Worm (Caenorhabditis elegans) whole organism, L1 larva: ENCODE measurements around the gene hex-2.

Source experiments
- C34B4.2 ChIP-seq: sonication (generic microtip); optimal IDR thresholded peaks from 2 replicates; lab custom pipeline; 2017; ENCODE audit warnings: mild to moderate bottlenecking, missing genetic modification characterization, missing compliant biosample characterization
- F16B12.6 ChIP-seq: fragments of 150-350 bp; optimal IDR thresholded peaks from 2 replicates; lab custom pipeline; 2014; ENCODE audit warnings: missing biosample characterization, missing genetic modification characterization
- Y116A8C.19 ChIP-seq: sonication (generic microtip); optimal IDR thresholded peaks from 2 replicates; lab custom pipeline; 2016; ENCODE audit warnings: missing compliant biosample characterization, missing genetic modification characterization, borderline replicate concordance
- aly-2 ChIP-seq: fragments of 150-350 bp; optimal IDR thresholded peaks from 2 replicates; lab custom pipeline; 2014; ENCODE audit warnings: missing biosample characterization, missing genetic modification characterization
- ama-1 ChIP-seq: fragments of 150-350 bp; optimal IDR thresholded peaks from 2 replicates; lab custom pipeline; 2014
- blmp-1 ChIP-seq: fragments of 150-350 bp; optimal IDR thresholded peaks from 2 replicates; lab custom pipeline; 2014; ENCODE audit warnings: missing biosample characterization, missing genetic modification characterization
- ceh-8 ChIP-seq: fragments of 200-800 bp; sonication (Bioruptor generic); optimal IDR thresholded peaks from 2 replicates; lab custom pipeline; 2018; ENCODE audit warnings: mild to moderate bottlenecking, missing genetic modification characterization, moderate library complexity, missing compliant biosample characterization
- ceh-82 ChIP-seq, 3 experiments: fragments of 150-350 bp in 1 of 3; sonication (generic microtip) in 2 of 3; optimal IDR thresholded peaks; 2 replicates each; lab custom pipeline; 2014 to 2017; ENCODE audit warnings: missing biosample characterization in 3 of 3, missing genetic modification characterization in 3 of 3
- ces-1 ChIP-seq: fragments of 150-350 bp; optimal IDR thresholded peaks from 2 replicates; lab custom pipeline; 2014; ENCODE audit warnings: missing biosample characterization, missing genetic modification reagents, missing genetic modification characterization
- efl-1 ChIP-seq, 4 experiments: fragments of 150-350 bp; optimal IDR thresholded peaks in 3 of 4; peaks in 1 of 4; 1 replicate in 1 of 4; 2 replicates in 3 of 4; lab custom pipeline; 2014; ENCODE audit warnings: missing biosample characterization in 2 of 4, missing genetic modification characterization in 2 of 4, missing genetic modification reagents in 2 of 4
- efl-3 ChIP-seq: fragments of 200-800 bp; sonication (Bioruptor generic); optimal IDR thresholded peaks from 2 replicates; lab custom pipeline; 2018; ENCODE audit warnings: mild to moderate bottlenecking, missing genetic modification characterization, missing compliant biosample characterization
- egl-13 ChIP-seq: sonication (generic microtip); optimal IDR thresholded peaks from 2 replicates; lab custom pipeline; 2016; ENCODE audit warnings: missing genotype, missing genetic modification reagents, missing genetic modification characterization, missing compliant biosample characterization
- elt-2 ChIP-seq: sonication (generic microtip); optimal IDR thresholded peaks from 2 replicates; lab custom pipeline; 2016; ENCODE audit warnings: missing genetic modification characterization, mild to moderate bottlenecking, inconsistent platforms, missing compliant biosample characterization, missing genetic modification reagents
- elt-3 ChIP-seq, 6 experiments: fragments of 150-350 bp in 1 of 6; sonication (generic microtip); optimal IDR thresholded peaks; 2 replicates each; lab custom pipeline; 2017 to 2018; ENCODE audit warnings: missing biosample characterization in 6 of 6, missing genetic modification characterization in 6 of 6, inconsistent platforms in 1 of 6
- ets-5 ChIP-seq: fragments of 200-800 bp; sonication (Bioruptor generic); IDR thresholded peaks from 2 replicates; pipeline ENCODE4 v1.3.6; 2022; ENCODE audit warnings: missing genetic modification characterization, missing compliant biosample characterization
- fkh-10 ChIP-seq: sonication (generic microtip); optimal IDR thresholded peaks from 2 replicates; lab custom pipeline; 2017; ENCODE audit warnings: missing biosample characterization, missing genetic modification reagents, missing genetic modification characterization
- fkh-4 ChIP-seq: sonication (generic microtip); optimal IDR thresholded peaks from 2 replicates; lab custom pipeline; 2016; ENCODE audit warnings: missing compliant biosample characterization, missing genetic modification characterization, borderline replicate concordance
- fkh-8 ChIP-seq: sonication (generic microtip); optimal IDR thresholded peaks from 2 replicates; lab custom pipeline; 2016; ENCODE audit warnings: mild to moderate bottlenecking, missing genetic modification characterization, missing compliant biosample characterization
- hlh-17 ChIP-seq: fragments of 200-800 bp; sonication (Bioruptor generic); optimal IDR thresholded peaks from 2 replicates; lab custom pipeline; 2018; ENCODE audit warnings: missing genetic modification characterization, mild to moderate bottlenecking, missing compliant biosample characterization, moderate library complexity, borderline replicate concordance
- hpl-2 ChIP-seq: fragments of 150-350 bp; optimal IDR thresholded peaks from 2 replicates; lab custom pipeline; 2014; ENCODE audit warnings: missing biosample characterization, missing genetic modification reagents, missing genetic modification characterization
- isw-1 ChIP-seq: fragments of 200-800 bp; sonication (Bioruptor generic); IDR thresholded peaks from 2 replicates; pipeline ENCODE4 v1.3.6; 2022; ENCODE audit warnings: missing genetic modification characterization, missing compliant biosample characterization
- lir-3 ChIP-seq: sonication (generic microtip); optimal IDR thresholded peaks from 2 replicates; lab custom pipeline; 2016; ENCODE audit warnings: mild to moderate bottlenecking, missing genetic modification characterization, moderate library complexity, missing compliant biosample characterization; ENCODE audit not compliant: poor library complexity
- mab-9 ChIP-seq: fragments of 200-800 bp; sonication (Bioruptor generic); IDR thresholded peaks from 2 replicates; pipeline ENCODE4 v1.3.6; 2022; ENCODE audit warnings: missing genetic modification reagents, missing genetic modification characterization, missing compliant biosample characterization
- mef-2 ChIP-seq: fragments of 150-350 bp; optimal IDR thresholded peaks from 2 replicates; lab custom pipeline; 2014; ENCODE audit warnings: missing biosample characterization, missing genetic modification characterization
- nhr-11 ChIP-seq: fragments of 150-350 bp; optimal IDR thresholded peaks from 2 replicates; lab custom pipeline; 2014; ENCODE audit warnings: missing biosample characterization, missing genetic modification characterization
- nhr-12 ChIP-seq: sonication (generic microtip); optimal IDR thresholded peaks from 2 replicates; lab custom pipeline; 2017; ENCODE audit warnings: missing biosample characterization, missing genetic modification characterization
- nhr-20 ChIP-seq: sonication (generic microtip); optimal IDR thresholded peaks from 2 replicates; lab custom pipeline; 2016; ENCODE audit warnings: mild to moderate bottlenecking, missing genetic modification characterization, missing compliant biosample characterization
- nhr-77 ChIP-seq: fragments of 150-350 bp; optimal IDR thresholded peaks from 2 replicates; lab custom pipeline; 2014; ENCODE audit warnings: missing biosample characterization, missing genetic modification characterization
- nhr-85 ChIP-seq: sonication (generic microtip); peaks from one replicate; lab custom pipeline; 2016; ENCODE audit warnings: missing genetic modification characterization, inconsistent platforms, missing compliant biosample characterization
- pag-3 ChIP-seq: sonication (generic microtip); optimal IDR thresholded peaks from 2 replicates; lab custom pipeline; 2017; ENCODE audit warnings: missing genetic modification characterization, mild to moderate bottlenecking, missing compliant biosample characterization, antibody characterized with exemption, borderline replicate concordance; ENCODE audit not compliant: insufficient read depth
- pax-3 ChIP-seq: fragments of 200-800 bp; sonication (Bioruptor generic); optimal IDR thresholded peaks from 2 replicates; lab custom pipeline; 2018; ENCODE audit warnings: mild to moderate bottlenecking, missing genetic modification characterization, moderate library complexity, missing compliant biosample characterization
- snpc-4 ChIP-seq: fragments of 150-350 bp; optimal IDR thresholded peaks from 2 replicates; lab custom pipeline; 2014; ENCODE audit warnings: missing biosample characterization, missing genetic modification characterization
- snu-23 ChIP-seq: sonication (generic microtip); optimal IDR thresholded peaks from 2 replicates; lab custom pipeline; 2016; ENCODE audit warnings: missing genetic modification characterization, missing compliant biosample characterization
- sox-4 ChIP-seq: sonication (generic microtip); optimal IDR thresholded peaks from 2 replicates; lab custom pipeline; 2016; ENCODE audit warnings: missing genetic modification characterization, missing compliant biosample characterization
- sptf-1 ChIP-seq: fragments of 150-350 bp; optimal IDR thresholded peaks from 2 replicates; lab custom pipeline; 2014; ENCODE audit warnings: missing biosample characterization, missing genetic modification characterization
- sup-37 ChIP-seq: fragments of 200-800 bp; sonication (Bioruptor generic); optimal IDR thresholded peaks from 2 replicates; lab custom pipeline; 2018; ENCODE audit warnings: mild to moderate bottlenecking, missing genetic modification characterization, missing compliant biosample characterization
- swsn-7 ChIP-seq: sonication (generic microtip); optimal IDR thresholded peaks from 2 replicates; lab custom pipeline; 2016; ENCODE audit warnings: missing genetic modification characterization, missing compliant biosample characterization
- tbx-2 ChIP-seq: sonication (generic microtip); optimal IDR thresholded peaks from 2 replicates; lab custom pipeline; 2016; ENCODE audit warnings: missing genetic modification characterization, missing compliant biosample characterization
- tlp-1 ChIP-seq: fragments of 150-350 bp; optimal IDR thresholded peaks from 2 replicates; lab custom pipeline; 2014; ENCODE audit warnings: missing biosample characterization, missing genetic modification characterization
- unc-30 ChIP-seq: sonication (generic microtip); optimal IDR thresholded peaks from 2 replicates; lab custom pipeline; 2017; ENCODE audit warnings: missing biosample characterization, missing genetic modification characterization
- unc-62 ChIP-seq: fragments of 150-350 bp; optimal IDR thresholded peaks from 2 replicates; lab custom pipeline; 2014; ENCODE audit warnings: missing biosample characterization, missing genetic modification reagents, missing genetic modification characterization
- zip-4 ChIP-seq: fragments of 200-800 bp; sonication (Bioruptor generic); optimal IDR thresholded peaks from 2 replicates; lab custom pipeline; 2018; ENCODE audit warnings: mild to moderate bottlenecking, missing genetic modification characterization, moderate library complexity, missing compliant biosample characterization
- ztf-11 ChIP-seq, 2 experiments: sonication (generic microtip); optimal IDR thresholded peaks; 2 replicates each; lab custom pipeline; 2016 to 2017; ENCODE audit warnings: missing genetic modification characterization in 2 of 2, missing biosample characterization in 1 of 2, missing compliant biosample characterization in 1 of 2

The hex-2 gene

DNA sequence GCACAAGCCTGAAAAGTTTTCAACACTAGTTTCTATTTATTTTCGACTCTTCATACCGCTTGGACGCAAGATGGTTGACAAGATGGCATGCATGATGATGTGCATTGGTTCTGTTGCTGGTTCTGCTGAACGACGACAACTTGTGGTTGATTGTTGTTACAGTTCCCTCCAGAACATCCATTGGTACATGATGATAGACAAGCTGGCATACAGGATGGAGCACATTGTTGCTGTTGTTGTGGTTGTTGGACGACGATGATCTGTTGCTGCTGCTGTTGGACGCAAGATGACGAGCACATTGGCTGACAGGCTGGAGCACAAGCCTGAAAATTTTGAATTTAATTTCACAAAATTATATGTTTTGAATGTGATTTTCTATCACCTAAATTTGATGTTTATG lies 18.0 kb downstream of the hex-2 start:
- TF ChIP-seq swsn-7 (no peak), efl-1 (optimal IDR thresholded peaks at IDR 0.05; lab: Kevin White, UChicago) (no peak), efl-1 (GFP tag; optimal IDR thresholded peaks at IDR 0.05 in 1 of 2; lab: Kevin White, UChicago) (peak in 1 of 2 experiments; percentile 91), ztf-11 (tag; optimal IDR thresholded peaks at IDR 0.05; lab: Kevin White, UChicago) (no peak), F16B12.6 (no peak), sox-4 (tag; lab: Kevin White, UChicago) (no peak)

DNA sequence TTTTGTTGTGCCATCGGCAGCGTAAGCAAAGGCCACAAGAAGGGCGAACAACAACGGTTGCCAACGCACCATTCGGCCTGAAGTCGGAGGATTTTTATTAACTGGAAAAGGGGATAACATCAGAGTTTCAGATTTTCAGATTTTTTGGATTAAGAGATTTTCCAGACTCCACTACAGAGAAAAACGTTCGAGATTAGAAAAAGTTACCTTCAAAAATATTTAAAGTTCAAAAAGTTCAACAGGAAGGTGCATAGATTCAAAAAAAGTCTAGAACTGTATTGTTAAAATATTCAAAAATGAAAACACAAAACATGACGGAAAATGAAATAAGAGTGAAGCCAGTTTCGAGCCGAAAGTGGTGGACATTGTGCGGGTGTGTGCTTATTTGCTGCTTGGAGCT lies 21.8 kb downstream of the hex-2 start, which contains the start of gene pqn-13:
TSS of gene pqn-13 (minus strand) at position 101 of the 400 bp plus-strand sequence.
- no peak for TF ChIP-seq Y116A8C.19 (tag; lab: Kevin White, UChicago)
- TF ChIP-seq nhr-85 (tag; lab: Kevin White, UChicago) = peak; percentile 8

DNA sequence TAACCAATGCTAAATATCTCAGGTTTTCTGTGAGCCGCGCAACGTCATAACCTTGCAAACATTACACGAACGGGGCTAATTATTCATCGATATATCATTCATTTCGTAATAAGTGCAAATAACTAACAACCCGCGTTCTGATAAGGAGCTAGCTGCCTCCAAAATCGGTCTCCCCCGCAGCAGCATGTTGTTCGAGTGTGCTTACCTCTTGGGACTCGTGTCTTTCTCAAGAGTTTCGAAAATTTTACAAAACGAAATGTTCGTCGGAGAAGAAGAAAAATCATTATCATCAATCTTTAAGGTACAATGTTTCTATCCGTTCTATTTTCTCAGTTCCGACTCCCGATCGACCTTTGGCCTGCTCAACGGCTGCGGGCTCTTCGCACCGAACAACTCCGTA lies 23.7 kb downstream of the hex-2 start:
- no peak for TF ChIP-seq efl-1 (optimal IDR thresholded peaks at IDR 0.05; lab: Kevin White, UChicago)
- peak in 1 of 2 experiments; percentile 68 for TF ChIP-seq efl-1 (GFP tag; optimal IDR thresholded peaks at IDR 0.05 in 1 of 2; lab: Kevin White, UChicago)
- TF ChIP-seq elt-3 (tag; optimal IDR thresholded peaks at IDR 0.05; lab: Kevin White, UChicago) = no peak
- no peak for TF ChIP-seq fkh-10 (GFP tag; lab: Kevin White, UChicago)

DNA sequence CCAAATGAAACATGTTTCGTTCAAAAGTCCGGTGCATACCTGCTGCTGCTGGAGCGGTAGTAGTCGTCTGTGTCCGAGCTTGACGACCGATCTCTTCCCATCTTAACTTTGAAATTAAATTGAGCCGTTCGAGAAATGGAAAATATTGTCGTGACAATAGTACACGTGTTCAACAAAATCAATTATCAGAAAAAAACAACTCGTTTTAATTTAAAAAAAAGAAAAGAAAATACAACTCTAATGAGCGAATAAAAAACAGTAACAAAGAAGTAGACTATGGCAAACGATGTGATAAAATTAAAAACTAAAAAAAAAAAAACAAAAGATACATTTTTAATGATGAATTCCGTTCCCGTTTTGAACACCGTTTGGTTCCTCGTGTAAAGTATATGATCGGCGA lies 28.3 kb downstream of the hex-2 start, which contains the start of gene prp-39:
TSS of gene prp-39 (minus strand) at position 101 of the 400 bp plus-strand sequence.
- TF ChIP-seq efl-1 (optimal IDR thresholded peaks at IDR 0.05; lab: Kevin White, UChicago) = no peak
- TF ChIP-seq efl-1 (GFP tag; optimal IDR thresholded peaks at IDR 0.05 in 1 of 2; lab: Kevin White, UChicago) = peak in 1 of 2 experiments; percentile 72
- TF ChIP-seq lir-3 (tag; lab: Kevin White, UChicago) = no peak
- TF ChIP-seq ets-5 (GFP tag; lab: Robert Waterston, UW) = no peak
- TF ChIP-seq elt-2 (tag; lab: Kevin White, UChicago) = no peak
- TF ChIP-seq snu-23 (GFP tag; lab: Kevin White, UChicago) = no peak
- no peak for TF ChIP-seq elt-3 (tag; optimal IDR thresholded peaks at IDR 0.05; lab: Kevin White, UChicago)

DNA sequence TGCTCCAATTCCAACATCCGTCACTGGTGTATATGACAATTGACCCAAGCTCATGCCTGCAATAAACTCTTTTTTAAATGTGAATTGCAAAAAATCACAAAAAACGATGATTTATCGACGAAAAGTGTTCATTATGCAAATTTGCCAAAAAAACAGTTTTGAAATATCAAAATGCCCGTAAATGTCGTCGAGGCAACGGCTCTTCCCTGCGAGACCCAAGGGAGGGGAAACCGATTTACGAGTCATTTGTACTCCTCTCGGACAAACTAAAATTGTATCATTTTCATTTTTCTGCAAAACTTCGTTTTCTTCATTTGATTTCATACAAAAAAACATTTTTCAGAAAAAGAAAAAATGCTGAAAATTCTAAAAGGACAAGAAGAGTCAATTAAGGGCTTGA lies 30.3 kb downstream of the hex-2 start, which contains the start of the genes hmgs-1 and F25B4.4:
TSS of gene hmgs-1 (minus strand) at position 56 of the 400 bp plus-strand sequence.
TSS of gene F25B4.4 (plus strand) at position 340 of the 400 bp plus-strand sequence.
- TF ChIP-seq hlh-17 (GFP tag; lab: Kevin White, UChicago) (no peak), tlp-1 (tag; lab: Kevin White, UChicago) (no peak), fkh-4 (tag; lab: Kevin White, UChicago) (peak; percentile 68), unc-30 (tag; lab: Kevin White, UChicago) (no peak), nhr-11 (peak; percentile 84), nhr-20 (tag; lab: Kevin White, UChicago) (peak; percentile 94), efl-3 (no peak), mef-2 (tag; lab: Kevin White, UChicago) (peak; percentile 76), nhr-85 (tag; lab: Kevin White, UChicago) (peak; percentile 94), unc-62 (GFP tag; lab: Kevin White, UChicago) (no peak), zip-4 (GFP tag; lab: Kevin White, UChicago) (peak; percentile 74), aly-2 (peak; percentile 89), mab-9 (peak; percentile 72), isw-1 (peak; percentile 89), ceh-82 (tag; optimal IDR thresholded peaks at IDR 0.05; lab: Kevin White, UChicago) (peak; percentile 87 to 94 (median 92)), sptf-1 (tag; lab: Kevin White, UChicago) (no peak), hpl-2 (GFP tag; lab: Kevin White, UChicago) (peak; percentile 71), pag-3 (peak; percentile 35), pax-3 (tag; lab: Kevin White, UChicago) (peak; percentile 82), nhr-12 (no peak), fkh-8 (tag; lab: Kevin White, UChicago) (peak; percentile 90), ama-1 (peak; percentile 53), C34B4.2 (no peak), sup-37 (no peak), ces-1 (GFP tag; lab: Kevin White, UChicago) (no peak), nhr-77 (tag; lab: Kevin White, UChicago) (peak; percentile 91), snpc-4 (tag; lab: Kevin White, UChicago) (peak; percentile 71), sox-4 (tag; lab: Kevin White, UChicago) (peak; percentile 67), tbx-2 (tag; lab: Kevin White, UChicago) (peak; percentile 87), egl-13 (peak; percentile 74), blmp-1 (no peak), ceh-8 (peak; percentile 81)
